Fruit fly (Drosophila melanogaster) whole organism, wandering third instar larva: ENCODE data around the gene Tim17b2.

Experiments used
- Jra ChIP-seq: sonication (Bioruptor generic); optimal IDR thresholded peaks from 2 replicates; lab custom pipeline; 2016; ENCODE audit warnings: missing biosample characterization, missing genetic modification characterization
- Mio ChIP-seq: sonication (Bioruptor generic); optimal IDR thresholded peaks from 2 replicates; lab custom pipeline; 2016; ENCODE audit warnings: missing biosample characterization, missing genetic modification characterization
- Vsx2 ChIP-seq: fragments of 200-300, 225-300 bp; sonication (Bioruptor generic); optimal IDR thresholded peaks from 2 replicates; lab custom pipeline; 2018; ENCODE audit warnings: missing biosample characterization, missing genetic modification characterization; ENCODE audit not compliant: partially characterized antibody
- dl ChIP-seq, 2 experiments: fragments of 175-275, 200-275 bp in 1 of 2; fragments of 200-275 bp in 1 of 2; sonication (Bioruptor generic); optimal IDR thresholded peaks; lab custom pipeline; 2018; ENCODE audit warnings: mild to moderate bottlenecking in 2 of 2, missing biosample characterization in 2 of 2, missing genetic modification characterization in 2 of 2, moderate library complexity in 2 of 2; ENCODE audit not compliant: partially characterized antibody in 2 of 2, insufficient read depth in 1 of 2
- dsf ChIP-seq: sonication (Bioruptor generic); optimal IDR thresholded peaks from 2 replicates; lab custom pipeline; 2016; ENCODE audit warnings: missing biosample characterization, missing genetic modification characterization, borderline replicate concordance
- h ChIP-seq: fragments of 200-800 bp; sonication (Bioruptor generic); optimal IDR thresholded peaks from 3 replicates; lab custom pipeline; 2016; ENCODE audit warnings: missing biosample characterization, mild to moderate bottlenecking, missing genetic modification characterization
- tai ChIP-seq: sonication (Bioruptor generic); optimal IDR thresholded peaks from 2 replicates; lab custom pipeline; 2016; ENCODE audit warnings: missing biosample characterization, missing genetic modification characterization
- woc ChIP-seq: sonication (Bioruptor generic); optimal IDR thresholded peaks from 2 replicates; lab custom pipeline; 2016; ENCODE audit warnings: missing biosample characterization, mild to moderate bottlenecking, missing genetic modification characterization

- TF ChIP-seq Vsx2 (GFP tag; lab: Kevin White, UChicago) (no peak), dl (GFP tag; optimal IDR thresholded peaks at IDR 0.05; lab: Kevin White, UChicago; ENCODE audit: insufficient read depth in 1 of 2, partially characterized antibody in 2 of 2) (no peak), woc (GFP tag; lab: Kevin White, UChicago) (no peak), h (no peak), tai (GFP tag; lab: Kevin White, UChicago) (no peak), Jra (GFP tag; lab: Kevin White, UChicago) (no peak), Mio (GFP tag; lab: Kevin White, UChicago) (no peak), dsf (GFP tag; lab: Kevin White, UChicago) (no peak)
Observed at dm6 chr2L:15493627-15494026, 9.1 kb downstream of the Tim17b2 start.
